Fruit fly (Drosophila melanogaster): Measurements from ENCODE around the gene CalpC.

The CalpC gene

DNA sequence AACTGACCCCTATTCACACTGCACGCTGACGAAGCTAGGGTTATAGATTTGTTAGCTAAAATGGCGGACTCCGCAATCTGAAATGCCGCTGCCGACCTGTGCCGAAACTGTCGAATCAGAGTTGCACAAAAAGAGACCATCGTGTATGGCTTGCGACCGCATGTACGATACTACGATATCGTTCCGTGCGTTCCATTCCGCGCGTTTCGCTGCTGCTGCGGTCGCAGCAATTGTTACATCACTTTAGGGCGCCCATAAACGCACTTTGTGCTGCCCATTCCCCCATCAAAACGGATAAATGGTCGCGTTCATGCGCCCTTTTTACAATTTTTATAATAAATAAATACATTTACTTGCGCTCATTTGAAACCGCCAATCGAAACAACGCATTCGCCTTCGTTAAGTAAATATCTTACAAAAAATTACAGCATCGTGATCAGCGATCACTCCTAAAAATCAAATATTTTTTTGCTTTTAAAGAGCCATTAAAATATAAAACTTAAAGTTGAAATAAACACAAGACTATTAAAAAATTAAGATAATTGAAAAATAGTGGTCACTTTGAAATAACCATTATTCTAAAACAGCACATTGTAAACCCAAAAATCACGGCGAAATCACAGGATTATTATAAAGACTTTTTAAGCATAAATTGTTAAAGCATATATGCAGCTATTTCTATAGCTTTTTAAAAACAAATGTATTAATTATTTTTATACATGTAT is 5.2 kb upstream of the CalpC start, which contains the start of gene Cyp1 (continued):
- no peak for TF ChIP-seq Dad (GFP tag; optimal IDR thresholded peaks at IDR 0.05)
- 0 out of 3 replicates have a peak, but pooled peaks have one; percentile 29 for TF ChIP-seq otp (GFP tag; IDR thresholded peaks at IDR 0.05)
- peak; percentile 6 for TF ChIP-seq repo (GFP tag; optimal IDR thresholded peaks at IDR 0.05)
- no peak for TF ChIP-seq CG18011 (GFP tag; optimal IDR thresholded peaks at IDR 0.05)
- no peak for TF ChIP-seq CG12299 (tag; optimal IDR thresholded peaks at IDR 0.05)
- no peak for TF ChIP-seq trh (GFP tag; optimal IDR thresholded peaks at IDR 0.05)
- TF ChIP-seq Tbp (GFP tag; optimal IDR thresholded peaks at IDR 0.05) = no peak
- TF ChIP-seq CG17328 (GFP tag; IDR thresholded peaks at IDR 0.05) = no peak
- TF ChIP-seq CoRest (tag; optimal IDR thresholded peaks at IDR 0.05) = peak; percentile 32
- no peak for TF ChIP-seq D19B (GFP tag; optimal IDR thresholded peaks at IDR 0.05)
- peak; percentile 24 for TF ChIP-seq CG8290 (GFP tag; optimal IDR thresholded peaks at IDR 0.05)
- peak; percentile 0 to 80 for TF ChIP-seq CG8290 (tag; optimal IDR thresholded peaks at IDR 0.05)
- no peak for TF ChIP-seq crp (GFP tag; optimal IDR thresholded peaks at IDR 0.05)
- TF ChIP-seq phol (tag; optimal IDR thresholded peaks at IDR 0.05) = peak; percentile 92
- no peak for TF ChIP-seq CG15696 (tag; optimal IDR thresholded peaks at IDR 0.05)
- no peak for TF ChIP-seq CG6765 (GFP tag; optimal IDR thresholded peaks at IDR 0.05)
- peak; percentile 74 for TF ChIP-seq Rfx (GFP tag; IDR thresholded peaks at IDR 0.05)
- TF ChIP-seq tll (GFP tag; optimal IDR thresholded peaks at IDR 0.05) = no peak
- TF ChIP-seq Gsc (GFP tag; IDR thresholded peaks at IDR 0.05) = no peak
- peak; percentile 21; the same call in 1 of the 2 replicates for TF ChIP-seq CG9215 (GFP tag; IDR thresholded peaks at IDR 0.05)
- TF ChIP-seq danr (GFP tag; IDR thresholded peaks at IDR 0.05) = no peak
- no peak for TF ChIP-seq gcm (GFP tag; optimal IDR thresholded peaks at IDR 0.05)
- TF ChIP-seq TFAM (GFP tag; optimal IDR thresholded peaks at IDR 0.05) = no peak
- TF ChIP-seq ci (GFP tag; IDR thresholded peaks at IDR 0.05) = peak; percentile 77
- TF ChIP-seq Spps (tag; optimal IDR thresholded peaks at IDR 0.05) = no peak
- no peak for TF ChIP-seq fu2 (GFP tag; optimal IDR thresholded peaks at IDR 0.05)
- TF ChIP-seq wor (GFP tag; IDR thresholded peaks at IDR 0.05) = no peak
- peak; percentile 25; the same call in 1 of the 2 replicates for TF ChIP-seq Drgx (GFP tag; IDR thresholded peaks at IDR 0.05)
- TF ChIP-seq sim (GFP tag; IDR thresholded peaks at IDR 0.05) = peak; percentile 44; the same call in 1 of the 2 replicates
- no peak for TF ChIP-seq CG10543 (GFP tag; optimal IDR thresholded peaks at IDR 0.05)
- TF ChIP-seq h (optimal IDR thresholded peaks at IDR 0.05) = no peak
- TF ChIP-seq sr (GFP tag; IDR thresholded peaks at IDR 0.05) = 0 out of 3 replicates have a peak, but pooled peaks have one; percentile 35
- TF ChIP-seq Awh (GFP tag; IDR thresholded peaks at IDR 0.05) = 0 out of 2 replicates have a peak, but pooled peaks have one; percentile 33
- TF ChIP-seq CG9797 (GFP tag; optimal IDR thresholded peaks at IDR 0.05) = peak; percentile 41
- no peak for TF ChIP-seq CG10274 (GFP tag; optimal IDR thresholded peaks at IDR 0.05)
- TF ChIP-seq nmo (GFP tag; optimal IDR thresholded peaks at IDR 0.05) = peak; percentile 44
- TF ChIP-seq dmrt11E (tag; optimal IDR thresholded peaks at IDR 0.05) = peak; percentile 23
- peak; percentile 86 for TF ChIP-seq Ets97D (GFP tag; optimal IDR thresholded peaks at IDR 0.05)
- no peak for TF ChIP-seq org-1 (GFP tag; optimal IDR thresholded peaks at IDR 0.05)
- no peak for TF ChIP-seq Neu2 (GFP tag; optimal IDR thresholded peaks at IDR 0.05; ENCODE audit: borderline replicate concordance)
- peak; percentile 80 for TF ChIP-seq BEAF-32 (GFP tag; optimal IDR thresholded peaks at IDR 0.05)
- no peak for TF ChIP-seq CHES-1-like (GFP tag; optimal IDR thresholded peaks at IDR 0.05)
- peak; percentile 18 for TF ChIP-seq mam (GFP tag; optimal IDR thresholded peaks at IDR 0.05)
- no peak for TF ChIP-seq Sin3A (optimal IDR thresholded peaks at IDR 0.05)
- TF ChIP-seq pros (GFP tag; optimal IDR thresholded peaks at IDR 0.05) = no peak
- peak; percentile 28; the same call in 1 of the 2 replicates for TF ChIP-seq CG8765 (GFP tag; IDR thresholded peaks at IDR 0.05)
- no peak for TF ChIP-seq bab2 (GFP tag; optimal IDR thresholded peaks at IDR 0.05)
- no peak for TF ChIP-seq crol (GFP tag; IDR thresholded peaks at IDR 0.05)
- TF ChIP-seq Oaz (GFP tag; IDR thresholded peaks at IDR 0.05) = 0 out of 2 replicates have a peak, but pooled peaks have one; percentile 11
- TF ChIP-seq zen (tag; optimal IDR thresholded peaks at IDR 0.05) = no peak
- TF ChIP-seq CG17186 (GFP tag; optimal IDR thresholded peaks at IDR 0.05) = peak; percentile 90
